Fruit fly (Drosophila melanogaster): ENCODE data around the gene ru.

Gene ru

dm6 chr3L:1368201-1368617, 2.2 kb upstream of the ru start (continued):
- no peak for TF ChIP-seq sna (GFP tag; IDR thresholded peaks at IDR 0.05; ENCODE audit: partially characterized antibody)
- peak; percentile 28 for TF ChIP-seq D19A (tag; optimal IDR thresholded peaks at IDR 0.05)
- 0 out of 2 replicates have a peak, but pooled peaks have one; percentile 26 for TF ChIP-seq Poxn (GFP tag; IDR thresholded peaks at IDR 0.05)
- peak; percentile 48 for TF ChIP-seq Hand (GFP tag; optimal IDR thresholded peaks at IDR 0.05)
- no peak for TF ChIP-seq CG3838 (GFP tag; optimal IDR thresholded peaks at IDR 0.05)
- peak; percentile 81 for TF ChIP-seq CG11247 (GFP tag; IDR thresholded peaks at IDR 0.05)
- TF ChIP-seq CG2129 (GFP tag; IDR thresholded peaks at IDR 0.05; ENCODE audit: partially characterized antibody) = no peak
- peak; percentile 46 for TF ChIP-seq CG12744 (GFP tag; optimal IDR thresholded peaks at IDR 0.05)
- peak; percentile 2 for TF ChIP-seq stwl (tag; optimal IDR thresholded peaks at IDR 0.05)
- peak; percentile 68 for TF ChIP-seq CG10462 (GFP tag; optimal IDR thresholded peaks at IDR 0.05)
- TF ChIP-seq HmgD (GFP tag; optimal IDR thresholded peaks at IDR 0.05) = no peak
- peak; percentile 60 for TF ChIP-seq jing (GFP tag; optimal IDR thresholded peaks at IDR 0.05)
- TF ChIP-seq CG7786 (GFP tag; optimal IDR thresholded peaks at IDR 0.05) = peak; percentile 66
- peak; percentile 64 for TF ChIP-seq Adf1 (GFP tag; IDR thresholded peaks at IDR 0.05)
- peak; percentile 49 for TF ChIP-seq dm (GFP tag; optimal IDR thresholded peaks at IDR 0.05)
- TF ChIP-seq trem (tag; optimal IDR thresholded peaks at IDR 0.05) = peak; percentile 38
- peak; percentile 46 for TF ChIP-seq CG15479 (GFP tag; optimal IDR thresholded peaks at IDR 0.05)
- peak; percentile 55 for TF ChIP-seq GATAe (GFP tag; conservative IDR thresholded peaks at IDR 0.05)
- TF ChIP-seq CG8281 (tag; optimal IDR thresholded peaks at IDR 0.05) = peak; percentile 35
- peak; percentile 83 for TF ChIP-seq CG2678 (tag; optimal IDR thresholded peaks at IDR 0.05)
- peak; percentile 69 for TF ChIP-seq CG12391 (tag; optimal IDR thresholded peaks at IDR 0.05)
- no peak; the same call in 1 of the 2 replicates for TF ChIP-seq CG10321 (GFP tag; IDR thresholded peaks at IDR 0.05)
- TF ChIP-seq CG1233 (GFP tag; optimal IDR thresholded peaks at IDR 0.05) = peak; percentile 81
- TF ChIP-seq prd (optimal IDR thresholded peaks at IDR 0.05) = no peak
- peak; percentile 98 for TF ChIP-seq prd (GFP tag; IDR thresholded peaks at IDR 0.05)
- peak; percentile 80 for TF ChIP-seq Hmr (GFP tag; optimal IDR thresholded peaks at IDR 0.05)
- TF ChIP-seq Lpt (GFP tag; optimal IDR thresholded peaks at IDR 0.05) = no peak
- no peak for TF ChIP-seq cg (GFP tag; optimal IDR thresholded peaks at IDR 0.05)
- no peak for TF ChIP-seq C15 (GFP tag; IDR thresholded peaks at IDR 0.05)
- peak; percentile 90 for TF ChIP-seq CG32532 (GFP tag; IDR thresholded peaks at IDR 0.05)
- peak; percentile 74 for TF ChIP-seq Hr3 (GFP tag; optimal IDR thresholded peaks at IDR 0.05)
- TF ChIP-seq HmgZ (tag; optimal IDR thresholded peaks at IDR 0.05) = peak; percentile 63
- peak; percentile 21 for TF ChIP-seq CG12299 (tag; optimal IDR thresholded peaks at IDR 0.05)
- TF ChIP-seq B-H1 (GFP tag; IDR thresholded peaks at IDR 0.05) = peak; percentile 78
- TF ChIP-seq ci (GFP tag; IDR thresholded peaks at IDR 0.05) = peak; percentile 92
- TF ChIP-seq CG32772 (GFP tag; IDR thresholded peaks at IDR 0.05) = peak; percentile 82
- peak; percentile 55 for TF ChIP-seq CG13123 (GFP tag; optimal IDR thresholded peaks at IDR 0.05)
- peak; percentile 46; the same call in 1 of the 2 replicates for TF ChIP-seq Oaz (GFP tag; IDR thresholded peaks at IDR 0.05)
- TF ChIP-seq CG12104 (GFP tag; optimal IDR thresholded peaks at IDR 0.05) = peak; percentile 39
- no peak for TF ChIP-seq vnd (GFP tag; IDR thresholded peaks at IDR 0.05; ENCODE audit: partially characterized antibody)
- no peak for TF ChIP-seq pzg (GFP tag; optimal IDR thresholded peaks at IDR 0.05)
- peak; percentile 94 for TF ChIP-seq chinmo (GFP tag; IDR thresholded peaks at IDR 0.05; ENCODE audit: partially characterized antibody)
- TF ChIP-seq CHES-1-like (GFP tag; optimal IDR thresholded peaks at IDR 0.05) = peak; percentile 59
- TF ChIP-seq CG5245 (GFP tag; optimal IDR thresholded peaks at IDR 0.05) = peak; percentile 40
- peak; percentile 80 for TF ChIP-seq CG7372 (GFP tag; IDR thresholded peaks at IDR 0.05)
- peak; percentile 61 for TF ChIP-seq CG13296 (GFP tag; optimal IDR thresholded peaks at IDR 0.05)
- no peak for TF ChIP-seq pan (optimal IDR thresholded peaks at IDR 0.05)
- peak in 1 of 2 experiments; percentile 92 for TF ChIP-seq pan (GFP tag; optimal IDR thresholded peaks at IDR 0.05 in 1 of 2, IDR thresholded peaks at IDR 0.05 in 1 of 2)
- peak; percentile 47 for TF ChIP-seq her (GFP tag; optimal IDR thresholded peaks at IDR 0.05)
- peak; percentile 53 for TF ChIP-seq nerfin-1 (tag; optimal IDR thresholded peaks at IDR 0.05)
- peak; percentile 19 for TF ChIP-seq CG18476 (GFP tag; optimal IDR thresholded peaks at IDR 0.05)

All from whole organism, embryonic.